Fruit fly (Drosophila melanogaster) whole organism, embryonic: Measurements from ENCODE around the gene Pp2A-29B.

ENCODE experiments used
- BEAF-32 ChIP-seq: fragments of 200-800 bp; sonication (Bioruptor generic); optimal IDR thresholded peaks from 3 replicates; lab custom pipeline; 2017; ENCODE audit warnings: missing biosample characterization, missing genetic modification characterization, mild to moderate bottlenecking, moderate library complexity, missing genetic modification reagents
- Blimp-1 ChIP-seq: fragments of 200-800 bp; sonication (Bioruptor generic); optimal IDR thresholded peaks from 3 replicates; lab custom pipeline; 2018; ENCODE audit warnings: missing biosample characterization, missing genetic modification characterization, mild to moderate bottlenecking, moderate library complexity, missing genetic modification reagents
- CG11456 ChIP-seq: fragments of 200-800 bp; sonication (Bioruptor generic); IDR thresholded peaks from 3 replicates; pipeline ENCODE4 v1.3.6; 2022; ENCODE audit warnings: missing biosample characterization, missing genetic modification characterization
- CG11695 ChIP-seq: fragments of 200-800 bp; sonication (Bioruptor generic); IDR thresholded peaks from 3 replicates; pipeline ENCODE4 v1.3.6; 2022; ENCODE audit warnings: missing biosample characterization, missing genetic modification characterization
- CG14710 ChIP-seq: fragments of 200-800 bp; sonication (Bioruptor generic); optimal IDR thresholded peaks from 3 replicates; lab custom pipeline; 2019; ENCODE audit warnings: missing biosample characterization, mild to moderate bottlenecking, missing genetic modification characterization, moderate library complexity
- CG15479 ChIP-seq: fragments of 200-800 bp; sonication (Bioruptor generic); optimal IDR thresholded peaks from 3 replicates; lab custom pipeline; 2019; ENCODE audit warnings: missing biosample characterization, mild to moderate bottlenecking, missing genetic modification characterization, moderate library complexity
- CG15696 ChIP-seq: fragments of 200-800 bp; sonication (Bioruptor generic); optimal IDR thresholded peaks from 2 replicates; lab custom pipeline; 2019; ENCODE audit warnings: missing biosample characterization, mild to moderate bottlenecking, missing genetic modification characterization, moderate library complexity
- CG16815 ChIP-seq: fragments of 200-800 bp; sonication (Bioruptor generic); optimal IDR thresholded peaks from 3 replicates; lab custom pipeline; 2017; ENCODE audit warnings: missing biosample characterization, mild to moderate bottlenecking, missing genetic modification characterization
- CG17912 ChIP-seq: fragments of 200-800 bp; sonication (Bioruptor generic); optimal IDR thresholded peaks from 2 replicates; lab custom pipeline; 2018; ENCODE audit warnings: missing biosample characterization, mild to moderate bottlenecking, missing genetic modification characterization
- CG2120 ChIP-seq: fragments of 200-800 bp; sonication (Bioruptor generic); optimal IDR thresholded peaks from 3 replicates; lab custom pipeline; 2016; ENCODE audit warnings: missing biosample characterization, missing genetic modification characterization
- CG2889 ChIP-seq: fragments of 200-800 bp; sonication (Bioruptor generic); IDR thresholded peaks from 3 replicates; pipeline ENCODE4 v1.3.6; 2022; ENCODE audit warnings: missing biosample characterization, missing genetic modification characterization
- CG33557 ChIP-seq: fragments of 200-800 bp; sonication (Bioruptor generic); optimal IDR thresholded peaks from 2 replicates; lab custom pipeline; 2019; ENCODE audit warnings: missing biosample characterization, mild to moderate bottlenecking, missing genetic modification characterization, moderate library complexity
- CG3847 ChIP-seq: fragments of 200-800 bp; sonication (Bioruptor generic); IDR thresholded peaks from 2 replicates; pipeline ENCODE4 v1.3.6; 2022; ENCODE audit warnings: missing biosample characterization, missing genetic modification characterization
- CG4424 ChIP-seq: fragments of 200-800 bp; sonication (Bioruptor generic); optimal IDR thresholded peaks from 3 replicates; lab custom pipeline; 2016; ENCODE audit warnings: missing biosample characterization, missing genetic modification characterization
- CG7786 ChIP-seq: fragments of 200-800 bp; sonication (Bioruptor generic); optimal IDR thresholded peaks from 2 replicates; lab custom pipeline; 2016; ENCODE audit warnings: missing biosample characterization, missing genetic modification characterization
- CG7928 ChIP-seq: fragments of 200-800 bp; sonication (Bioruptor generic); optimal IDR thresholded peaks from 2 replicates; lab custom pipeline; 2017; ENCODE audit warnings: missing biosample characterization, mild to moderate bottlenecking, missing genetic modification characterization
- CG9215 ChIP-seq: fragments of 200-800 bp; sonication (Bioruptor generic); IDR thresholded peaks from 2 replicates; pipeline ENCODE4 v1.3.6; 2022; ENCODE audit warnings: missing biosample characterization, missing genetic modification characterization
- CG9932 ChIP-seq: fragments of 200-800 bp; sonication (Bioruptor generic); IDR thresholded peaks from 2 replicates; pipeline ENCODE4 v1.3.6; 2022; ENCODE audit warnings: missing biosample characterization, missing genetic modification characterization
- Deaf1 ChIP-seq: fragments of 200-800 bp; optimal IDR thresholded peaks from 3 replicates; lab custom pipeline; 2019; ENCODE audit warnings: missing biosample characterization, mild to moderate bottlenecking, missing genetic modification characterization, moderate library complexity
- Dip3 ChIP-seq: fragments of 200-800 bp; sonication (Bioruptor generic); optimal IDR thresholded peaks from 3 replicates; lab custom pipeline; 2016; ENCODE audit warnings: missing biosample characterization, missing genetic modification characterization
- Dp ChIP-seq: fragments of 200-800 bp; sonication (Bioruptor generic); optimal IDR thresholded peaks from 2 replicates; lab custom pipeline; 2018; ENCODE audit warnings: missing biosample characterization, mild to moderate bottlenecking, missing genetic modification characterization, moderate library complexity
- Dref ChIP-seq: fragments of 200-800 bp; sonication (Bioruptor generic); IDR thresholded peaks from 2 replicates; pipeline ENCODE4 v1.3.6; 2022; ENCODE audit warnings: missing biosample characterization, missing genetic modification characterization
- Ets97D ChIP-seq: fragments of 200-800 bp; sonication (Bioruptor generic); optimal IDR thresholded peaks from 3 replicates; lab custom pipeline; 2016; ENCODE audit warnings: missing biosample characterization, missing genetic modification characterization
- HLHmδ ChIP-seq: fragments of 200-800 bp; sonication (Bioruptor generic); optimal IDR thresholded peaks from 2 replicates; lab custom pipeline; 2018; ENCODE audit warnings: missing biosample characterization, mild to moderate bottlenecking, missing genetic modification characterization, moderate library complexity
- Hr3 ChIP-seq: fragments of 200-800 bp; sonication (Bioruptor generic); optimal IDR thresholded peaks from 3 replicates; lab custom pipeline; 2016; ENCODE audit warnings: missing biosample characterization, missing genetic modification characterization
- Kr ChIP-seq: fragments of 200-800 bp; sonication (Bioruptor generic); optimal IDR thresholded peaks from 2 replicates; lab custom pipeline; 2017; ENCODE audit warnings: missing biosample characterization, mild to moderate bottlenecking, missing genetic modification characterization
- Lhr ChIP-seq: fragments of 200-800 bp; sonication (Bioruptor generic); optimal IDR thresholded peaks from 3 replicates; lab custom pipeline; 2017; ENCODE audit warnings: mild to moderate bottlenecking, missing biosample characterization, missing genetic modification reagents, missing genetic modification characterization
- Meics ChIP-seq: fragments of 200-800 bp; sonication (Bioruptor generic); optimal IDR thresholded peaks from 2 replicates; lab custom pipeline; 2017; ENCODE audit warnings: missing biosample characterization, mild to moderate bottlenecking, missing genetic modification characterization
- Myb ChIP-seq: fragments of 200-800 bp; sonication (Bioruptor generic); optimal IDR thresholded peaks from 2 replicates; lab custom pipeline; 2016; ENCODE audit warnings: missing biosample characterization, missing genetic modification characterization
- Neu2 ChIP-seq: fragments of 200-800 bp; sonication (Bioruptor generic); optimal IDR thresholded peaks from 3 replicates; lab custom pipeline; 2016; ENCODE audit warnings: missing biosample characterization, missing genetic modification characterization, borderline replicate concordance
- Sox100B ChIP-seq: fragments of 200-800 bp; sonication (Bioruptor generic); optimal IDR thresholded peaks from 3 replicates; lab custom pipeline; 2018; ENCODE audit warnings: missing biosample characterization, mild to moderate bottlenecking, missing genetic modification characterization
- aop ChIP-seq: fragments of 200-800 bp; sonication (Bioruptor generic); IDR thresholded peaks from 2 replicates; pipeline ENCODE4 v1.3.6; 2022; ENCODE audit warnings: missing biosample characterization, missing genetic modification characterization
- cg ChIP-seq: fragments of 200-800 bp; sonication (Bioruptor generic); optimal IDR thresholded peaks from 3 replicates; lab custom pipeline; 2019; ENCODE audit warnings: missing biosample characterization, mild to moderate bottlenecking, missing genetic modification characterization, moderate library complexity
- en ChIP-seq: fragments of 200-800 bp; sonication (Bioruptor generic); optimal IDR thresholded peaks from 2 replicates; lab custom pipeline; 2016; ENCODE audit warnings: missing biosample characterization, missing genetic modification characterization
- fd96Cb ChIP-seq: fragments of 200-800 bp; sonication (Bioruptor generic); optimal IDR thresholded peaks from 2 replicates; lab custom pipeline; 2018; ENCODE audit warnings: missing biosample characterization, mild to moderate bottlenecking, missing genetic modification characterization, moderate library complexity
- her ChIP-seq: fragments of 200-800 bp; sonication (Bioruptor generic); optimal IDR thresholded peaks from 2 replicates; lab custom pipeline; 2016; ENCODE audit warnings: missing biosample characterization, missing genetic modification characterization
- hkb ChIP-seq, 2 experiments: fragments of 200-800 bp in 1 of 2; fragments of >200 bp in 1 of 2; sonication (Bioruptor generic) in 1 of 2; IDR thresholded peaks in 1 of 2; optimal IDR thresholded peaks in 1 of 2; 2 replicates each; pipeline versions ENCODE4 v1.3.6 to Lab custom; 2017 to 2022; ENCODE audit warnings: missing biosample characterization in 1 of 2, missing genetic modification characterization in 1 of 2
- klu ChIP-seq: fragments of 200-800 bp; sonication (Bioruptor generic); IDR thresholded peaks from 2 replicates; pipeline ENCODE4 v1.3.6; 2022; ENCODE audit warnings: missing biosample characterization, missing genetic modification characterization
- lbe ChIP-seq: fragments of 200-800 bp; sonication (Bioruptor generic); optimal IDR thresholded peaks from 2 replicates; lab custom pipeline; 2016; ENCODE audit warnings: missing biosample characterization, mild to moderate bottlenecking, missing genetic modification characterization
- nom ChIP-seq: fragments of 200-800 bp; sonication (Bioruptor generic); optimal IDR thresholded peaks from 2 replicates; lab custom pipeline; 2017; ENCODE audit warnings: missing biosample characterization, missing genetic modification characterization, mild to moderate bottlenecking, moderate library complexity, missing genetic modification reagents
- peb ChIP-seq: fragments of 200-800 bp; sonication (Bioruptor generic); IDR thresholded peaks from 2 replicates; pipeline ENCODE4 v1.3.6; 2022; ENCODE audit warnings: missing biosample characterization, missing genetic modification characterization
- row ChIP-seq: fragments of 200-800 bp; sonication (Bioruptor generic); IDR thresholded peaks from 3 replicates; pipeline ENCODE4 v1.3.6; 2022; ENCODE audit warnings: missing biosample characterization, missing genetic modification characterization
- shn ChIP-seq: fragments of 200-800 bp; sonication (Bioruptor generic); optimal IDR thresholded peaks from 3 replicates; lab custom pipeline; 2016; ENCODE audit warnings: missing biosample characterization, missing genetic modification characterization
- slbo ChIP-seq: fragments of 200-800 bp; sonication (Bioruptor generic); IDR thresholded peaks from 2 replicates; pipeline ENCODE4 v1.3.6; 2022; ENCODE audit warnings: missing biosample characterization, missing genetic modification characterization
- ssp ChIP-seq: fragments of 200-800 bp; sonication (Bioruptor generic); IDR thresholded peaks from 2 replicates; pipeline ENCODE4 v1.3.6; 2022; ENCODE audit warnings: missing biosample characterization, missing genetic modification characterization
- stwl ChIP-seq: fragments of 200-800 bp; sonication (Bioruptor generic); optimal IDR thresholded peaks from 3 replicates; lab custom pipeline; 2018; ENCODE audit warnings: missing biosample characterization, mild to moderate bottlenecking, missing genetic modification characterization, moderate library complexity
- usp ChIP-seq: fragments of >200 bp; optimal IDR thresholded peaks from 2 replicates; lab custom pipeline; 2017; ENCODE audit warnings: missing biosample characterization, missing genetic modification characterization

The Pp2A-29B gene

dm6 chr2L:8414887-8415883 lies 49.3 kb downstream of the Pp2A-29B start, which contains the start of the genes CG13398 and Akap200 (continued):
- TF ChIP-seq cg, result no peak
- TF ChIP-seq nom (GFP tag; lab: Kevin White, UChicago), result peak; percentile 61
- no peak for TF ChIP-seq Deaf1 (tag; lab: Kevin White, UChicago)
- no peak for TF ChIP-seq lbe (GFP tag; lab: Kevin White, UChicago)
- peak; percentile 4 for TF ChIP-seq CG7786
- peak; percentile 3 for TF ChIP-seq Meics (GFP tag; lab: Kevin White, UChicago)
- peak; percentile 71 for TF ChIP-seq row (GFP tag; lab: Robert Waterston, UW)
- peak; percentile 8 for TF ChIP-seq Lhr
- no peak for TF ChIP-seq aop (GFP tag; lab: Robert Waterston, UW)
- 0 out of 2 replicates have a peak, but pooled peaks have one; percentile 20 for TF ChIP-seq Dref (GFP tag; lab: Robert Waterston, UW)
- TF ChIP-seq usp (GFP tag; lab: Kevin White, UChicago), result no peak
- peak; percentile 44 for TF ChIP-seq Sox100B (GFP tag; lab: Kevin White, UChicago)
- TF ChIP-seq Dip3 (GFP tag; lab: Kevin White, UChicago), result no peak
- TF ChIP-seq stwl, result peak; percentile 1
- peak; percentile 36 for TF ChIP-seq Ets97D (GFP tag; lab: Kevin White, UChicago)
- TF ChIP-seq CG16815, result peak; percentile 33
- TF ChIP-seq CG9932 (GFP tag; lab: Robert Waterston, UW), result peak; percentile 55
- TF ChIP-seq peb (GFP tag; lab: Robert Waterston, UW), result no peak
- peak; percentile 31 for TF ChIP-seq CG15696 (tag; lab: Kevin White, UChicago)
- TF ChIP-seq fd96Cb (tag; lab: Kevin White, UChicago), result peak; percentile 36
- peak; percentile 12 for TF ChIP-seq Kr (GFP tag; lab: Kevin White, UChicago)
- no peak for TF ChIP-seq CG2889 (GFP tag; lab: Robert Waterston, UW)
- TF ChIP-seq BEAF-32 (GFP tag; lab: Kevin White, UChicago), result peak; percentile 16
- TF ChIP-seq klu (GFP tag; lab: Robert Waterston, UW), result 0 out of 2 replicates have a peak, but pooled peaks have one; percentile 23
- peak; percentile 66 for TF ChIP-seq CG3847
- TF ChIP-seq CG17912 (GFP tag; lab: Kevin White, UChicago), result peak; percentile 24
- TF ChIP-seq her, result peak; percentile 99
- peak; percentile 6 for TF ChIP-seq CG33557 (GFP tag; lab: Kevin White, UChicago)
- peak; percentile 20 for TF ChIP-seq CG15479 (GFP tag; lab: Kevin White, UChicago)
- TF ChIP-seq CG9215 (GFP tag; lab: Robert Waterston, UW), result 0 out of 2 replicates have a peak, but pooled peaks have one; percentile 30
- TF ChIP-seq Neu2 (GFP tag; lab: Kevin White, UChicago), result no peak
- TF ChIP-seq CG7928 (GFP tag; lab: Kevin White, UChicago), result peak; percentile 55
- TF ChIP-seq Dp (GFP tag; lab: Kevin White, UChicago), result peak; percentile 49
- TF ChIP-seq slbo (GFP tag; lab: Robert Waterston, UW), result peak; percentile 41; the same call in 1 of the 2 replicates
- peak; percentile 36; the same call in 1 of the 2 replicates for TF ChIP-seq ssp
- TF ChIP-seq Myb (GFP tag; lab: Kevin White, UChicago), result peak; percentile 81
- TF ChIP-seq CG4424 (GFP tag; lab: Kevin White, UChicago), result peak; percentile 46
- TF ChIP-seq CG2120 (GFP tag; lab: Kevin White, UChicago), result peak; percentile 48
- TF ChIP-seq en (GFP tag; lab: Kevin White, UChicago), result no peak
- TF ChIP-seq shn (GFP tag; lab: Kevin White, UChicago), result no peak
- TF ChIP-seq CG11695 (GFP tag; lab: Robert Waterston, UW), result no peak
- TF ChIP-seq Blimp-1 (GFP tag; lab: Kevin White, UChicago), result peak; percentile 1
- TF ChIP-seq CG11456, result peak; percentile 54; the same call in 1 of the 3 replicates
- no peak for TF ChIP-seq hkb (optimal IDR thresholded peaks at IDR 0.05; lab: Kevin White, UChicago)
- TF ChIP-seq hkb (GFP tag; IDR thresholded peaks at IDR 0.05; lab: Robert Waterston, UW), result no peak
- TF ChIP-seq HLHmδ (GFP tag; lab: Kevin White, UChicago), result peak; percentile 67
- peak; percentile 66 for TF ChIP-seq CG14710 (tag; lab: Kevin White, UChicago)
- TF ChIP-seq Hr3 (GFP tag; lab: Kevin White, UChicago), result peak; percentile 30
